Fruit fly (Drosophila melanogaster) S2 (cell line): ENCODE results near the gene promL.

ENCODE experiments used
- CG8478 ChIP-seq: fragments of >200 bp; optimal IDR thresholded peaks from 2 replicates; lab custom pipeline; 2018
- CTCF ChIP-seq, 2 experiments: fragments of >200 bp; optimal IDR thresholded peaks; 2 replicates each; lab custom pipeline; 2018

dm6 chr3L:3108040-3108615, 19.4 kb downstream of the promL start:
- TF ChIP-seq CG8478 (lab: Kevin White, UChicago) (no peak), CTCF (optimal IDR thresholded peaks at IDR 0.05; lab: Kevin White, UChicago) (no peak)
